Worm (Caenorhabditis elegans) whole organism, L2 larva: ENCODE data around the gene klo-1.

Experiments used
- C34F6.9 ChIP-seq: fragments of 150-350 bp; optimal IDR thresholded peaks from 2 replicates; lab custom pipeline; 2014; ENCODE audit warnings: missing biosample characterization, missing genetic modification characterization
- F13H6.1 ChIP-seq: sonication (generic microtip); optimal IDR thresholded peaks from 2 replicates; lab custom pipeline; 2016; ENCODE audit warnings: missing genetic modification characterization, missing compliant biosample characterization
- R02D3.7 ChIP-seq: fragments of 150-350 bp; optimal IDR thresholded peaks from 2 replicates; lab custom pipeline; 2014; ENCODE audit warnings: missing biosample characterization, missing genetic modification characterization
- ZK546.5 ChIP-seq: sonication (generic microtip); optimal IDR thresholded peaks from 2 replicates; lab custom pipeline; 2017; ENCODE audit warnings: missing biosample characterization, missing genetic modification characterization
- blmp-1 ChIP-seq: sonication (generic microtip); optimal IDR thresholded peaks from 2 replicates; lab custom pipeline; 2017; ENCODE audit warnings: missing genetic modification characterization, mild to moderate bottlenecking, missing compliant biosample characterization, antibody characterized with exemption, moderate library complexity; ENCODE audit not compliant: insufficient read depth
- ceh-16 ChIP-seq: fragments of 150-350 bp; optimal IDR thresholded peaks from 2 replicates; lab custom pipeline; 2014; ENCODE audit warnings: missing biosample characterization, missing genetic modification characterization
- ceh-82 ChIP-seq: fragments of 150-350 bp; optimal IDR thresholded peaks from 2 replicates; lab custom pipeline; 2014; ENCODE audit warnings: missing biosample characterization, missing genetic modification characterization
- crh-2 ChIP-seq: sonication (generic microtip); optimal IDR thresholded peaks from 2 replicates; lab custom pipeline; 2017; ENCODE audit warnings: missing biosample characterization, missing genetic modification characterization
- dmd-4 ChIP-seq: sonication (generic microtip); optimal IDR thresholded peaks from 2 replicates; lab custom pipeline; 2017; ENCODE audit warnings: missing biosample characterization, missing genetic modification characterization
- egl-27 ChIP-seq: sonication (generic microtip); optimal IDR thresholded peaks from 3 replicates; lab custom pipeline; 2017; ENCODE audit warnings: missing biosample characterization, missing genetic modification reagents, missing genetic modification characterization
- fos-1 ChIP-seq: fragments of 150-350 bp; optimal IDR thresholded peaks from 2 replicates; lab custom pipeline; 2014; ENCODE audit warnings: missing biosample characterization, missing genetic modification characterization
- gmeb-1 ChIP-seq: fragments of 150-350 bp; optimal IDR thresholded peaks from 2 replicates; lab custom pipeline; 2014; ENCODE audit warnings: missing biosample characterization, missing genetic modification characterization
- lin-13 ChIP-seq: fragments of 150-350 bp; optimal IDR thresholded peaks from 2 replicates; lab custom pipeline; 2014; ENCODE audit warnings: missing biosample characterization, missing genetic modification reagents, missing genetic modification characterization
- lin-39 ChIP-seq: fragments of 150-350 bp; optimal IDR thresholded peaks from 2 replicates; lab custom pipeline; 2014; ENCODE audit warnings: missing biosample characterization, missing genetic modification reagents, missing genetic modification characterization
- lsy-2 ChIP-seq, 2 experiments: fragments of 150-350 bp in 1 of 2; sonication (generic microtip) in 1 of 2; optimal IDR thresholded peaks; 2 replicates each; lab custom pipeline; 2014 to 2017; ENCODE audit warnings: missing biosample characterization in 2 of 2, missing genetic modification characterization in 2 of 2
- mab-5 ChIP-seq: fragments of 150-350 bp; optimal IDR thresholded peaks from 2 replicates; lab custom pipeline; 2014; ENCODE audit warnings: missing biosample characterization, missing genetic modification characterization
- mdl-1 ChIP-seq, 2 experiments: fragments of 150-350 bp in 1 of 2; sonication (generic microtip) in 1 of 2; optimal IDR thresholded peaks; 2 replicates each; lab custom pipeline; 2017; ENCODE audit warnings: missing biosample characterization in 2 of 2, missing genetic modification characterization in 2 of 2
- nhr-11 ChIP-seq: fragments of 150-350 bp; optimal IDR thresholded peaks from 2 replicates; lab custom pipeline; 2014; ENCODE audit warnings: missing biosample characterization, missing genetic modification characterization
- nhr-12 ChIP-seq: fragments of 150-350 bp; optimal IDR thresholded peaks from 2 replicates; lab custom pipeline; 2014; ENCODE audit warnings: missing biosample characterization, missing genetic modification characterization
- nhr-129 ChIP-seq: fragments of 150-350 bp; optimal IDR thresholded peaks from 2 replicates; lab custom pipeline; 2014; ENCODE audit warnings: missing biosample characterization, missing genetic modification characterization
- nhr-237 ChIP-seq: fragments of 150-350 bp; optimal IDR thresholded peaks from 2 replicates; lab custom pipeline; 2014; ENCODE audit warnings: missing biosample characterization, missing genetic modification characterization
- nhr-25 ChIP-seq: fragments of 150-350 bp; sonication (generic microtip); optimal IDR thresholded peaks from 3 replicates; lab custom pipeline; 2014; ENCODE audit warnings: missing biosample characterization, missing genetic modification characterization
- nhr-77 ChIP-seq: fragments of 150-350 bp; optimal IDR thresholded peaks from 2 replicates; lab custom pipeline; 2014; ENCODE audit warnings: missing biosample characterization, missing genetic modification characterization
- peb-1 ChIP-seq: fragments of 150-350 bp; optimal IDR thresholded peaks from 2 replicates; lab custom pipeline; 2014; ENCODE audit warnings: missing biosample characterization, missing genetic modification characterization
- sem-4 ChIP-seq: fragments of 150-350 bp; optimal IDR thresholded peaks from 2 replicates; lab custom pipeline; 2014; ENCODE audit warnings: missing biosample characterization, missing genetic modification reagents, missing genetic modification characterization
- skn-1 ChIP-seq: sonication (generic microtip); optimal IDR thresholded peaks from 2 replicates; lab custom pipeline; 2017; ENCODE audit warnings: missing biosample characterization, missing genetic modification characterization
- sma-3 ChIP-seq: sonication (generic microtip); optimal IDR thresholded peaks from 2 replicates; lab custom pipeline; 2016; ENCODE audit warnings: missing genetic modification reagents, missing genetic modification characterization, missing compliant biosample characterization
- sma-9 ChIP-seq, 2 experiments: fragments of 150-350 bp in 1 of 2; sonication (generic microtip) in 1 of 2; optimal IDR thresholded peaks; 2 replicates each; lab custom pipeline; 2014 to 2016; ENCODE audit warnings: missing genetic modification characterization in 2 of 2, mild to moderate bottlenecking in 1 of 2, missing biosample characterization in 1 of 2, missing compliant biosample characterization in 1 of 2, missing genetic modification reagents in 1 of 2, moderate library complexity in 1 of 2
- unc-39 ChIP-seq: fragments of 150-350 bp; optimal IDR thresholded peaks from 2 replicates; lab custom pipeline; 2014; ENCODE audit warnings: missing biosample characterization, missing genetic modification characterization
- unc-55 ChIP-seq: fragments of 150-350 bp; sonication (generic microtip); optimal IDR thresholded peaks from 3 replicates; lab custom pipeline; 2014; ENCODE audit warnings: missing biosample characterization, missing genetic modification reagents, missing genetic modification characterization
- unc-62 ChIP-seq: fragments of 150-350 bp; optimal IDR thresholded peaks from 2 replicates; lab custom pipeline; 2014; ENCODE audit warnings: missing biosample characterization, missing genetic modification reagents, missing genetic modification characterization
- zag-1 ChIP-seq: fragments of 150-350 bp; optimal IDR thresholded peaks from 2 replicates; lab custom pipeline; 2014; ENCODE audit warnings: missing biosample characterization, missing genetic modification characterization
- ztf-1 ChIP-seq: fragments of 200-800 bp; sonication (Bioruptor generic); conservative IDR thresholded peaks from 2 replicates; pipeline ENCODE4 v1.3.6; 2022; ENCODE audit warnings: missing genetic modification characterization, missing compliant biosample characterization
- ztf-11 ChIP-seq: sonication (generic microtip); optimal IDR thresholded peaks from 2 replicates; lab custom pipeline; 2017; ENCODE audit warnings: missing biosample characterization, missing genetic modification characterization
- ztf-4 ChIP-seq: fragments of 150-350 bp; optimal IDR thresholded peaks from 2 replicates; lab custom pipeline; 2014; ENCODE audit warnings: missing biosample characterization, missing genetic modification characterization

The klo-1 gene

DNA sequence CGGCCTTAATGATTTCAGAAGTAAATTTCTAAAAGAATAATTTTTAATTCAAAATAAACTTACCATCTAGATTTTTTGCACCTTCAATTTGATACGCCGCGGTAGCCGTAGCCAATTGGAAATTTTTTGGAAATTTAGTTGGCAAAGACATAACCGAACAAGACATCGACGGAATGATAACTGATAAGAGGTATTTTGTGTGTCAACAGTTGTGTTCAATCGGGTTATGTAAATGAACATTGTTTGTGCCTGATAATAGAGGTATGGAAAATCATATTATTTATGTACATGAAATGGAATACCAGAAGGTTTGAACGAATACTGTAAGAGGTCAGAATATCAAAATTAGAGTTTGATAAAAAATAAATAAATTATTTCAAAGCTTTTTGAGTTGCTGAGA is at the start of gene klo-1:
klo-1 (minus strand) TSS at position 388 of the 400 bp plus-strand sequence.
- TF ChIP-seq fos-1 (tag; lab: Kevin White, UChicago) (peak; percentile 83), nhr-129 (tag; lab: Kevin White, UChicago) (no peak), sma-9 (GFP tag; optimal IDR thresholded peaks at IDR 0.05; lab: Kevin White, UChicago) (peak; percentile 38), sma-9 (tag; optimal IDR thresholded peaks at IDR 0.05; lab: Kevin White, UChicago) (no peak), crh-2 (peak; percentile 54)

DNA sequence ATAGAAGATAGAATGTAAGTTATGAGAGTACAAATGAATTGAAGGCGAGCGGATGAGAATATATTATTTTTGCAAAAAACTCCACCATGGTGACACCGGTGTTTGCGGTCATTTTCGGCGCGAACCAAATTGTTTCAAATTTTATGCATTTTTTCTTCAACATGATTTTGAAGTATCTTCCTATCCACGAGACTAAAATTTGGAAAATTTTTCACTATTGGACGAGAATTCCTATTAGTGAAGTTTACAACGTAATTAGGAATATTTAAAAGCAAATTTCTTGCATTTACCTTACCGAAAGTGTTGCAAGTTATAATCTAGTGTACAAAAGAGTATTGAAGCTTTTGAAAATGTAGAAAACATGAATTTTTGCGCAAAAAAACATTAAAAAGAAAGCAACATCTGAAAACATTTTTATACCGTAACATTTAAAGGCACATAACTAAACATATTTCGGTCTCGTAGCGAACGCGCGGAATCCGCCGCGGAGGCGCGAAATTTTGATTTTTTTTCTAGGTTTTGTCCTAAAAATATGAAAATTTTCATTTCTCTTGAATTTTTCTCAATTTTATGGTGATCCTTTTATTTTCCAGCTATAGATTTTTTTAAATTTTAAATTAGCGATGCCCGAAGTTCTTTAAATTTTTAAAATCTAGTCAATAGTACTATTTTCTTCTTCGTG is 48.5 kb upstream of the klo-1 start, which contains the start of gene sgo-1:
sgo-1 (minus strand) TSS at position 51 of the 682 bp plus-strand sequence.
- no peak for TF ChIP-seq C34F6.9 (tag; lab: Kevin White, UChicago)
- no peak for TF ChIP-seq lin-13 (GFP tag; lab: Kevin White, UChicago)
- TF ChIP-seq ceh-82 = no peak
- TF ChIP-seq mab-5 (tag; lab: Kevin White, UChicago) = no peak
- no peak for TF ChIP-seq skn-1 (tag; lab: Kevin White, UChicago)
- no peak for TF ChIP-seq ztf-1 (GFP tag; lab: Robert Waterston, UW)
- no peak for TF ChIP-seq nhr-237 (tag; lab: Kevin White, UChicago)

DNA sequence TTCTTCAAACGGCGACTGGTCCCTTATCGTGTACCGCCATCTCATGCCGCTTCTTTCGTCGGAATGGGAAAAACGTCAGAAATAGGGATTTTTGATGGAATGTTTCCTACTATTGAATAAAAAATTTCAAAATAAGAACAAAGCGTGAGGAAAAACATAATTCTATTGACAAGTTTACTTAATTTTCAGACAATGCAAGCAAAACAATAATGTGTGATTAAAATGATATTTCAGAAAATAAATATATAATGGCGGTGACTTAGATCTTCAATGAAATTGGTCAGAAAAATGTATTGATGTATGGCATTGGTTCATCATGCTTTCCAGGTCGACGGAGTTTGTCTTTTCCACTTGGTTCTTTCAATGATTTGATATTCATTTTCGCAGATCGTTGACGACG is 46.7 kb upstream of the klo-1 start, which contains the start of gene ntp-1:
ntp-1 (minus strand) TSS at position 101 of the 400 bp plus-strand sequence.
- no peak for TF ChIP-seq ZK546.5 (tag; lab: Kevin White, UChicago)
- TF ChIP-seq egl-27 = no peak
- TF ChIP-seq unc-62 (GFP tag; lab: Kevin White, UChicago) = no peak
- no peak for TF ChIP-seq lin-39 (tag; lab: Kevin White, UChicago)
- TF ChIP-seq unc-55 (GFP tag; lab: Kevin White, UChicago) = no peak
- no peak for TF ChIP-seq sma-3 (GFP tag; lab: Kevin White, UChicago)
- no peak for TF ChIP-seq nhr-77 (tag; lab: Kevin White, UChicago)
- no peak for TF ChIP-seq zag-1 (tag; lab: Kevin White, UChicago)
- no peak for TF ChIP-seq peb-1
- no peak for TF ChIP-seq lsy-2 (tag; optimal IDR thresholded peaks at IDR 0.05; lab: Kevin White, UChicago)
- TF ChIP-seq, all 48 proteins: peak for 0

DNA sequence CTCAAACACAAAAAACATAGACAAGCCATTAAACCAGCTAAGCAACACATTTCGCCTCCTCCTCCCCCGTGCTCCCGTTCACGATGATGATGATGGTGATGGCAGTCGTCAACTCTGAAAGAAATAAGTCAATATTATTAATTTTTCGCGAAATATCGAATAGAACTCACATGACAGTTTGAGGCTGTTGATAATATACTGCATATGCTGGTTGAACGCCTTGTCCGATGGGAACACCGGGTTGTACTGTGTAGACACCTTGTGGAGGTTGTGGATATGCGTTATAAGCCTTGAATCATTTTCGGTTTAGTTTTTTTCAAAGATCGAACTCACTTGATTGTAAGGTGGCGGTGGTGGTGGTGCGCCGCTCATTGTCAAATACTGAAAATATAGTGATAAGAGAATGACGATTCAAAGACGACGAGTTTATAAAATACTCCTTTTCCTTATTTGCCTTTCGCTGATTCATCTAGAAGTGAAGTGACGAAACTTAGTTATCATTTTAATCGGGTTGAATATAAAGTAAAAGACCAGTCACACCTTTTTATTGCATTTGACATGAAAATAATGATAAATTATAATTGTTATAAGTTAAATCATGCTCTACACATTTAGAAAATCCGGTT is 43.9 kb upstream of the klo-1 start, which contains the start of gene C33H5.13:
C33H5.13 (minus strand) TSS at position 443 of the 626 bp plus-strand sequence.
- TF ChIP-seq ZK546.5 (tag; lab: Kevin White, UChicago) = no peak
- peak; percentile 35 for TF ChIP-seq skn-1 (tag; lab: Kevin White, UChicago)
- peak; percentile 7 for TF ChIP-seq nhr-129 (tag; lab: Kevin White, UChicago)
- TF ChIP-seq sma-9 (GFP tag; optimal IDR thresholded peaks at IDR 0.05; lab: Kevin White, UChicago) = peak; percentile 13
- TF ChIP-seq sma-9 (tag; optimal IDR thresholded peaks at IDR 0.05; lab: Kevin White, UChicago) = no peak
- TF ChIP-seq nhr-25 (tag; lab: Kevin White, UChicago) = no peak
- peak; percentile 32 for TF ChIP-seq crh-2
- TF ChIP-seq nhr-237 (tag; lab: Kevin White, UChicago) = no peak
- peak; percentile 97 for TF ChIP-seq fos-1 (tag; lab: Kevin White, UChicago)
- no peak for TF ChIP-seq lin-39 (tag; lab: Kevin White, UChicago)
- no peak for TF ChIP-seq ztf-11 (tag; lab: Kevin White, UChicago)

ce11 chrIV:7790801-7791588 is 43.0 kb upstream of the klo-1 start, which contains the start of gene rsp-6:
rsp-6 (minus strand) TSS chrIV:7791229.
- peak; percentile 76 for TF ChIP-seq F13H6.1 (tag; lab: Kevin White, UChicago)
- TF ChIP-seq nhr-11 = no peak
- TF ChIP-seq nhr-129 (tag; lab: Kevin White, UChicago) = peak; percentile 95
- peak; percentile 66 for TF ChIP-seq ZK546.5 (tag; lab: Kevin White, UChicago)
- TF ChIP-seq R02D3.7 = peak; percentile 4
- no peak for TF ChIP-seq nhr-12 (tag; lab: Kevin White, UChicago)
- no peak for TF ChIP-seq peb-1
- peak; percentile 82 for TF ChIP-seq sma-3 (GFP tag; lab: Kevin White, UChicago)
- peak; percentile 91 for TF ChIP-seq crh-2
- TF ChIP-seq lin-13 (GFP tag; lab: Kevin White, UChicago) = peak; percentile 93
- peak; percentile 59 for TF ChIP-seq ceh-82
- no peak for TF ChIP-seq nhr-237 (tag; lab: Kevin White, UChicago)
- TF ChIP-seq ceh-16 (tag; lab: Kevin White, UChicago) = peak; percentile 65
- TF ChIP-seq lin-39 (tag; lab: Kevin White, UChicago) = peak; percentile 55
- no peak for TF ChIP-seq dmd-4
- no peak for TF ChIP-seq unc-39 (tag; lab: Kevin White, UChicago)
- TF ChIP-seq sem-4 (tag; lab: Kevin White, UChicago) = peak; percentile 48
- no peak for TF ChIP-seq ztf-1 (GFP tag; lab: Robert Waterston, UW)
- peak; percentile 18 for TF ChIP-seq egl-27
- TF ChIP-seq nhr-77 (tag; lab: Kevin White, UChicago) = no peak
- peak; percentile 88 for TF ChIP-seq gmeb-1 (tag; lab: Kevin White, UChicago)
- peak; percentile 66 for TF ChIP-seq skn-1 (tag; lab: Kevin White, UChicago)
- peak; percentile 86 for TF ChIP-seq ztf-4 (tag; lab: Kevin White, UChicago)
- TF ChIP-seq mdl-1 (tag; optimal IDR thresholded peaks at IDR 0.05; lab: Kevin White, UChicago) = peak in 1 of 2 experiments; percentile 62
- peak; percentile 14 for TF ChIP-seq blmp-1 (tag; lab: Kevin White, UChicago)
- peak; percentile 97 for TF ChIP-seq unc-55 (GFP tag; lab: Kevin White, UChicago)
- peak; percentile 39 for TF ChIP-seq fos-1 (tag; lab: Kevin White, UChicago)
- TF ChIP-seq lsy-2 (tag; optimal IDR thresholded peaks at IDR 0.05; lab: Kevin White, UChicago) = peak; percentile 96 to 99
